Fruit fly (Drosophila melanogaster): ENCODE measurements around the gene Cpr73D.

dm6 chr3L:16957534-16958396 is at the start of gene Cpr73D:
- TF ChIP-seq psq (GFP tag; optimal IDR thresholded peaks at IDR 0.05) (no peak), usp (GFP tag; optimal IDR thresholded peaks at IDR 0.05) (no peak), Mio (GFP tag; optimal IDR thresholded peaks at IDR 0.05) (no peak), sage (GFP tag; optimal IDR thresholded peaks at IDR 0.05) (no peak), Sp1 (GFP tag; optimal IDR thresholded peaks at IDR 0.05) (no peak), N (GFP tag; optimal IDR thresholded peaks at IDR 0.05) (no peak), Hnf4 (GFP tag; optimal IDR thresholded peaks at IDR 0.05) (no peak), Hr83 (GFP tag; optimal IDR thresholded peaks at IDR 0.05; ENCODE audit: poor library complexity, severe bottlenecking) (no peak), GATAd (GFP tag; optimal IDR thresholded peaks at IDR 0.05) (no peak), Jra (GFP tag; optimal IDR thresholded peaks at IDR 0.05) (no peak), CG9705 (GFP tag; optimal IDR thresholded peaks at IDR 0.05) (no peak), Dfd (GFP tag; optimal IDR thresholded peaks at IDR 0.05) (no peak), woc (GFP tag; optimal IDR thresholded peaks at IDR 0.05) (no peak), h (GFP tag; optimal IDR thresholded peaks at IDR 0.05) (peak; percentile 52)
